Worm (Caenorhabditis elegans) whole organism, L4/young adult: ENCODE measurements around the gene str-27.
"Not testable (repeated sequence)": the region's sequence is repeated elsewhere in the genome, so short reads cannot be mapped to it uniquely, and the experiment has no call there.

Source experiments
- W03F9.2 ChIP-seq: fragments of 150-350 bp; optimal IDR thresholded peaks from 2 replicates; lab custom pipeline; 2014; ENCODE audit warnings: missing biosample characterization, missing genetic modification characterization
- dao-5 ChIP-seq: sonication (generic microtip); optimal IDR thresholded peaks from 2 replicates; lab custom pipeline; 2016; ENCODE audit warnings: missing genotype, missing genetic modification characterization, moderate library complexity, missing compliant biosample characterization
- him-1 ChIP-seq: sonication (generic microtip); optimal IDR thresholded peaks from 2 replicates; lab custom pipeline; 2016; ENCODE audit warnings: missing genotype, missing genetic modification reagents, missing genetic modification characterization, missing compliant biosample characterization

str-27 gene

ce11 chrV:15748343-15748742, 12.7 kb upstream of the str-27 start, which contains the start of gene T23D5.8:
Gene T23D5.8 (minus strand): TSS chrV:15748443.
- not testable (repeated sequence) for TF ChIP-seq him-1 (tag; lab: Kevin White, UChicago); W03F9.2 (tag; lab: Kevin White, UChicago); dao-5

DNA sequence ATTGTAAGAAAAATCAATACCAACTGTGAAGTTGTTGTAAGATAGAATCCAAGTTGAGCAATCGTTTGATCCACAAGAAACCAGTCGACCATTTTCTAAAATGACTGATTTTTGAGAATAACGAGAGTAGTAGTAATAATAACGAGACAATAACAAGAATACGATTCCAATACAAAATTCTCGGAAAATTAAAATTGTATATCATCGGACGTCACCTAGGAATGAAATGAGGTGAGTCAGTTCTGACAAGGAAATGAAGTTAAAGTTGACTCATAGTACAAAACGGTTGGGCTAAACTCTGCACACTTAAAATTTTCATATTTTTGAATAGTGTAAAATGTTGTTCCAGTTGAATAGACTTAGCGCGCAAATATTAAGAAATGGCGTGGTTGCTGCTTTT, 8.7 kb upstream of the str-27 start, which contains the start of gene str-19:
Gene str-19, minus strand, starts transcription at position 101 of the 400 bp plus-strand sequence.
- not testable (repeated sequence) for TF ChIP-seq W03F9.2 (tag; lab: Kevin White, UChicago); dao-5; him-1 (tag; lab: Kevin White, UChicago)

DNA sequence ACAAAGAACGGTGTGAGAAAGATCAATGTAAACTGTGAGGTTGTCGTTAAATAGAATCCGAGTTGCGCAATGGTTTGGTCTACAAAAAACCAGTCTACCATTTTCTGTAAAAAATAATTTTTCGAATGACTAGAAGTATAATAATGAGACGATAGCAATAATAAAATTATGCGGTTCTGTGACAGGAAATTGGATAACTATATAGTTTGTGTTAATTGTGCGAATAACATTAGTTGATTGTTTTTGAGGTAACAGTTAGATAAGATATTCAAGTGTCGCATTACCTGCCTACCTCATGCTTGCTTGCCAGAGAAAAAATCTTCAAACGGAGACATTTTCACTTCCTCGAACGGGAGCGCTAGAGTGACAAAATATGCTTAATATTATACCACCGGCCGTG, 6.2 kb upstream of the str-27 start, which contains the start of gene str-18:
Gene str-18, minus strand, starts transcription at position 101 of the 400 bp plus-strand sequence.
- no peak for TF ChIP-seq W03F9.2 (tag; lab: Kevin White, UChicago)
- no peak for TF ChIP-seq dao-5
- TF ChIP-seq him-1 (tag; lab: Kevin White, UChicago) = no peak

- no peak for TF ChIP-seq dao-5
- no peak for TF ChIP-seq him-1 (tag; lab: Kevin White, UChicago)
- TF ChIP-seq W03F9.2 (tag; lab: Kevin White, UChicago) = no peak
Observed at ce11 chrV:15733568-15733967, 2.1 kb downstream of the str-27 start, which contains the start of gene T23D5.3. Gene T23D5.3 (minus strand): TSS chrV:15733668.

DNA sequence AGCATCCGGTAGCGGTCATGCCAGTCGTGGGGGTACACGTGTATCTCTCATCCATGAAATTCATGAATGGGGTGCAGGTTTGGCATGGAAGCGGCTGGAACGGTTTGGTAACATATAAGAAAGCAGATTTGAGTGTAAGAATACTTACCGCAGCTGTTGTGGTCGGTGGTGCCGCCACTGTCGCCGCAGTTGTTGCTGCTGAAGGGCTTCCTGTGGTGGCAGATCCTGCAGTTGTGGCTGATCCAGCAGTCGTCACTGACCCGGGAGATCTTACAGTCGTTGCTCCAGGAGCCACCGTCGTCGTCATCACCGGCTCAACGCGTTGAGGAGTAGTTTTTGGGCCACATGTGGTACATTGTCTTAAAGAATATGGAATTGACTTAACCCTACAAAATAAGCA, 2.6 kb downstream of the str-27 start:
- no peak for TF ChIP-seq him-1 (tag; lab: Kevin White, UChicago)
- TF ChIP-seq dao-5 = no peak
- no peak for TF ChIP-seq W03F9.2 (tag; lab: Kevin White, UChicago)

ce11 chrV:15732209-15732608, 3.4 kb downstream of the str-27 start, which contains the start of gene str-38:
Gene str-38 (minus strand): TSS chrV:15732309.
- no peak for TF ChIP-seq him-1 (tag; lab: Kevin White, UChicago)
- TF ChIP-seq dao-5 = no peak
- TF ChIP-seq W03F9.2 (tag; lab: Kevin White, UChicago) = no peak

DNA sequence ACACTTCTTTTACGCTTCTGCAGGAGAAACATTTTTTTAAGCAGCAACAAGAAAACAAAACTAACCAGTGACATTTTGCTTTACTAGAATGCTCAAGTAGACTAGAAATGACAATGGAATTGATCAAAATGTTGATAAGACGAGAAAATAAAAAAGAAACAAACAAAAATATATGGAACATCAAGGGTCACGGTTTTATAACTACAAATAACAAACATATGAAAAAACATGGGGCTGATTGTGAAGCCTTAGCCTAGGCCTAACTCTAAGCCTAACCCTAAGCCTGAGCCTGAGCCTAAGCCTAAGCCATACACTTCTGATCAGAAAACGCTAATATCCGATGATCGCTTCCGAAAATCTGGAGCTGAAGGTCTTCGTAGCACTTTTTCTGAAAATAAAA, 5.2 kb downstream of the str-27 start, which contains the start of gene Y6E2A.10:
Gene Y6E2A.10, minus strand, starts transcription at position 101 of the 400 bp plus-strand sequence.
- TF ChIP-seq him-1 (tag; lab: Kevin White, UChicago) = no peak

- no peak for TF ChIP-seq dao-5
- TF ChIP-seq him-1 (tag; lab: Kevin White, UChicago) = no peak
- TF ChIP-seq W03F9.2 (tag; lab: Kevin White, UChicago) = no peak
Observed at ce11 chrV:15726610-15727009, 9.0 kb downstream of the str-27 start, which contains the start of the genes irld-57 and sfxn-1.3. Gene irld-57 (minus strand): TSS chrV:15726710. Gene sfxn-1.3 (plus strand): TSS chrV:15726841.

DNA sequence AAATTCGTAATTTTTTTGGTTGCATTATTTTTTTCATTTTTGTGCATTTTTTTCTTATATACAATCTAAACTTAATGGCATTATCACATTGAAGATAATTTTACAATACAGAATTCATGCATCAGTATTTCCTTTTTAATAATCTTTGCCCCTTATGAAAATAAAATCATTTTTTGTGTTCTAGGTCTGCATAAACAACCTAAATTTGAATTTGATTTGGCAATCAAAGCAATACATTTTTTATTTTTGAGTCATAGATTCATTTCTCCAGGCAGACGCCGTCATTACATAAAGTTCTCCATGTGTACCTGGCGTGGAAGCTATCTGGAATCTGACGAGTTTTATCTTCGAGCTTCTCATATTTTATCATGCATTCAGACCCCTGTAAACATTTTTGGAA, 13.7 kb downstream of the str-27 start, which contains the start of gene srh-140:
Gene srh-140, plus strand, starts transcription at position 301 of the 400 bp plus-strand sequence.
- TF ChIP-seq W03F9.2 (tag; lab: Kevin White, UChicago) = no peak
- no peak for TF ChIP-seq him-1 (tag; lab: Kevin White, UChicago)
- TF ChIP-seq dao-5 = no peak

DNA sequence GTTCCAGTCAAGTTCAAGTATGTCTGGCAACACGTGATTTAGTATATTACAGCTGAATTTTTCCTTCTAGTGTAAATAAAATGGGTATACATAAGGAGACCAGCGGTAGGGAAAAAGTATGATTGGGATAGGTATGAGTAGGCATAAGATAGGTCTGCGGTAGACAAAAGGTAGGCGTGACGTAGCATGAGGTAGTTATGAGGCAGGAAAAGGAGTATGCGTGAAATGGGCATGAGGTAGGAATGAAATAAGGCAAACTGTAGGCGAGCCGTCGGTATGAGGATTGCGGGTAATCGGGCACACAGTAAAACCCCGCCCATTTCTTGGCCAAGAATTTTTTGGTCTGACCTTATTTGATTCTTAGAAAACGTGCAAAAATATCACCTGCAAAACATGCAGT, 14.2 kb downstream of the str-27 start:
- TF ChIP-seq W03F9.2 (tag; lab: Kevin White, UChicago) (no peak), him-1 (tag; lab: Kevin White, UChicago) (no peak), dao-5 (no peak)

- TF ChIP-seq dao-5 (no peak), him-1 (tag; lab: Kevin White, UChicago) (no peak), W03F9.2 (tag; lab: Kevin White, UChicago) (no peak)
Observed at ce11 chrV:15719570-15719969, 16.1 kb downstream of the str-27 start, which contains the start of gene Y6E2A.7. Gene Y6E2A.7 (plus strand): TSS chrV:15719870.

- TF ChIP-seq dao-5 (no peak), him-1 (tag; lab: Kevin White, UChicago) (no peak), W03F9.2 (tag; lab: Kevin White, UChicago) (no peak)
Observed at ce11 chrV:15718562-15718961, 17.1 kb downstream of the str-27 start, which contains the start of gene Y6E2A.5. Gene Y6E2A.5 (minus strand): TSS chrV:15718662.

DNA sequence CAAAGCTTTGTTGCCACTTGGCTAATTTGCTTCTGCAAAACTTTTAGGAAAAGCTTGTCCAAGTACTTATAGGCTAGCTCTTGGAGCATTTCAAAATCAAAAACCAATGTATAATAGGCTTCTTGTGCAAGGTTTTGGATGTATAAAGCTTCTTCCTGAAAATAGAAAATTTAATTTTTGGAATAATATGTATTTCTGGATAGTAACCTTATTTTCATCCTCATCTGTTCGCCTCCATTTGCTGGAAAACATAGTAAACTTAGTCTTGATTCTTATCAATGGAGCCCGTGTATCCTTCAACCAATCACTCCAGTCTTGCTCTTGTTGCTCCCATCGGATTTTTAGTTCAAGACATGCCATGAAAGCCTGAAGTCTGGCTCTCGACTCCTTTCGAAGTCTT, 18.9 kb downstream of the str-27 start, which contains the start of gene Y6E2A.4:
Gene Y6E2A.4, minus strand, starts transcription at position 101 of the 400 bp plus-strand sequence.
- TF ChIP-seq him-1 (tag; lab: Kevin White, UChicago) (no peak), W03F9.2 (tag; lab: Kevin White, UChicago) (no peak), dao-5 (no peak)

- TF ChIP-seq dao-5 (no peak), him-1 (tag; lab: Kevin White, UChicago) (no peak)
Observed at ce11 chrV:15715636-15716035, 20.0 kb downstream of the str-27 start.

- TF ChIP-seq W03F9.2 (tag; lab: Kevin White, UChicago) (no peak), dao-5 (no peak), him-1 (tag; lab: Kevin White, UChicago) (no peak)
Observed at ce11 chrV:15712385-15712784, 23.2 kb downstream of the str-27 start.
